Worm (Caenorhabditis elegans): ENCODE measurements around the gene Y39G8C.2.

Y39G8C.2 gene

ce11 chrII:14102112-14102511 is 4.7 kb upstream of the Y39G8C.2 start:
- TF ChIP-seq ces-1 (GFP tag; optimal IDR thresholded peaks at IDR 0.05): peak; percentile 13
- TF ChIP-seq unc-39 (tag; optimal IDR thresholded peaks at IDR 0.05): no peak
- TF ChIP-seq tbx-8 (GFP tag; optimal IDR thresholded peaks at IDR 0.05): no peak
- no peak for TF ChIP-seq drap-1 (GFP tag; optimal IDR thresholded peaks at IDR 0.05)

DNA sequence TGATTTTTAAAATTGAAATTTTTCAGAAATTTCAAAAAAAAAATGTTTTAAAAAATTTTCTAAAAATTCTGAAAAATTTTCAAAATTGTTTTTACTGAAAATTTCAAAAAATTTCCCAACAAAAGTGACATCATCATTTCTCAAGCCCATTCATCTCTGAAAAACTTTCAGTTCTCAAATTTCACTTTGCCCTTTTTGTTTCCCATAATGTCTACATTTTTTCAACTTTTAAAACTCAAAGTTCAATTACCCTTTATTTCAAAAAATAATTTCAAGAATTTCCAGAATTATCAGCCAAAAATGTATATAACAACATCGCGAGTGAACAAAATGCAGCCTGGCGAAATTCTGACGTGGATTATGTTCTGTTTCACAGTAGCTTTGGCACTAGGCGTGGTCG is 3.5 kb upstream of the Y39G8C.2 start, which contains the start of gene bkip-1:
bkip-1 (plus strand) TSS at position 301 of the 400 bp plus-strand sequence.
- no peak for TF ChIP-seq zip-8 (tag; optimal IDR thresholded peaks at IDR 0.05)

ce11 chrII:14098348-14098747 is 930 bp upstream of the Y39G8C.2 start:
- TF ChIP-seq ces-1 (GFP tag; optimal IDR thresholded peaks at IDR 0.05) (peak; percentile 88), pha-4 (tag; optimal IDR thresholded peaks at IDR 0.05) (no peak), bed-3 (GFP tag; optimal IDR thresholded peaks at IDR 0.05) (no peak), unc-120 (tag; optimal IDR thresholded peaks at IDR 0.05; ENCODE audit: poor library complexity, severe bottlenecking) (no peak)

DNA sequence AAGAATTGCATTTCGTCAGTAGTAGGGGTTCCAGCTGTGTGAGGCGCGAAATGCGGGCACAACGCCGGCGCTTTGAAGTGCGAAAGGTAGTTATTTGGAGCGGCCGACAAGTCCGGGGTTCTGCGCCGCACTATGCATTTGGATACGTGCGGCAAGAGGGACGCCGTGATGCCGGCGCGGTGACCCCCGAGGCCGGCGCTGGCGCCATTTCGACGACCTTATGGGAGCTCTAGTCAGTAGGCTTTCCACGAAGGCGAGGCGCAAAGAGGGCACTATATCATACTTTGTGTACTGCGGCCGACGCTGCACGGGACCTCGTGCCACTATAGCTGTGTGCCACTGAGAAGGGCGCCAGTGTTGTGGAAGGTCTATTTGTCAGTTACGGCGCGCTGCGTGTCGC is 604 bp downstream of the Y39G8C.2 start:
- no peak for TF ChIP-seq elt-1 (tag; optimal IDR thresholded peaks at IDR 0.05; ENCODE audit: borderline replicate concordance, insufficient read depth)
- TF ChIP-seq ces-1 (GFP tag; optimal IDR thresholded peaks at IDR 0.05): no peak
- no peak for TF ChIP-seq elt-3 (tag; optimal IDR thresholded peaks at IDR 0.05)
- no peak for TF ChIP-seq ham-2 (GFP tag; optimal IDR thresholded peaks at IDR 0.05)

ce11 chrII:14095875-14096274 is 1.5 kb downstream of the Y39G8C.2 start:
- TF ChIP-seq mep-1 (tag; optimal IDR thresholded peaks at IDR 0.05): no peak
- no peak for TF ChIP-seq ceh-39 (tag; optimal IDR thresholded peaks at IDR 0.05)
- no peak for TF ChIP-seq M03D4.4 (tag; optimal IDR thresholded peaks at IDR 0.05)
- TF ChIP-seq elt-1 (tag; optimal IDR thresholded peaks at IDR 0.05; ENCODE audit: borderline replicate concordance, insufficient read depth): no peak
- TF ChIP-seq nhr-2 (tag; optimal IDR thresholded peaks at IDR 0.05): no peak
- no peak for TF ChIP-seq unc-39 (tag; optimal IDR thresholded peaks at IDR 0.05)
- TF ChIP-seq ceh-83 (GFP tag; optimal IDR thresholded peaks at IDR 0.05): no peak
- TF ChIP-seq drap-1 (GFP tag; optimal IDR thresholded peaks at IDR 0.05): no peak
- TF ChIP-seq snpc-4 (tag; optimal IDR thresholded peaks at IDR 0.05): no peak
- no peak for TF ChIP-seq flh-1 (GFP tag; optimal IDR thresholded peaks at IDR 0.05)
- TF ChIP-seq zip-8 (tag; optimal IDR thresholded peaks at IDR 0.05): no peak
- no peak for TF ChIP-seq tbx-8 (GFP tag; optimal IDR thresholded peaks at IDR 0.05)
- TF ChIP-seq nhr-12 (tag; optimal IDR thresholded peaks at IDR 0.05): no peak
- TF ChIP-seq ceh-43 (GFP tag; optimal IDR thresholded peaks at IDR 0.05): no peak
- TF ChIP-seq mab-5 (tag; optimal IDR thresholded peaks at IDR 0.05): no peak
- TF ChIP-seq hlh-1 (tag; optimal IDR thresholded peaks at IDR 0.05): no peak
- TF ChIP-seq sptf-1 (tag; optimal IDR thresholded peaks at IDR 0.05): no peak
- TF ChIP-seq cnd-1 (tag; optimal IDR thresholded peaks at IDR 0.05): no peak

DNA sequence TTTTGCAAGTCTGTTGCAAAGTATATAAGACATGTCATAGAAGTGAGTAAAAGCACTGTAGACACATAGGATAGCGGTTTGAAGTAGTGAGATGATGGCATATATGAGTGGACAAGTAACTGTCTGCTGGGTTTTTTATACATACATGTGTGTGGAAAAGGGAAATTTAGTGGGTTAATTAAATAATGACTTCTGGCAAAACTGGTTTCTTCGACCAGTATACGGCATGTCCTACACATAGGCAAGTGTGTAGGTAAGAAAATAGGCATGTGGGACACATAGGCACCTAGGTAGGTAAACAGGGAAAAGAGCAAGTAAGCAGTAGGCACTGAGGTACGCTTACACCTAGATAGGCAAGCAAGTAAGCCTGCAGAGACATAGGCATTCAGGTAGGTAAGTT is 2.8 kb downstream of the Y39G8C.2 start, which contains the start of gene col-87:
col-87 (minus strand) TSS at position 101 of the 400 bp plus-strand sequence.
- TF ChIP-seq tbx-8 (GFP tag; optimal IDR thresholded peaks at IDR 0.05) (no peak), sem-2 (GFP tag; optimal IDR thresholded peaks at IDR 0.05) (no peak), hlh-1 (tag; optimal IDR thresholded peaks at IDR 0.05) (no peak), M03D4.4 (tag; optimal IDR thresholded peaks at IDR 0.05) (no peak), nhr-2 (tag; optimal IDR thresholded peaks at IDR 0.05) (no peak), nhr-28 (tag; optimal IDR thresholded peaks at IDR 0.05) (no peak), nhr-237 (tag; optimal IDR thresholded peaks at IDR 0.05) (no peak), ceh-83 (GFP tag; optimal IDR thresholded peaks at IDR 0.05) (no peak), unc-62 (GFP tag; optimal IDR thresholded peaks at IDR 0.05) (no peak), nhr-76 (tag; optimal IDR thresholded peaks at IDR 0.05) (no peak), bed-3 (GFP tag; optimal IDR thresholded peaks at IDR 0.05) (no peak), ztf-11 (tag; optimal IDR thresholded peaks at IDR 0.05) (no peak), mls-2 (tag; optimal IDR thresholded peaks at IDR 0.05) (no peak), zip-8 (tag; optimal IDR thresholded peaks at IDR 0.05) (no peak), ces-1 (GFP tag; optimal IDR thresholded peaks at IDR 0.05) (no peak), ham-2 (GFP tag; optimal IDR thresholded peaks at IDR 0.05) (no peak), mep-1 (tag; optimal IDR thresholded peaks at IDR 0.05) (no peak)
